Fruit fly (Drosophila melanogaster): ENCODE measurements around the gene CG8043.

CG8043 gene

dm6 chr3R:8652731-8653130, 24.0 kb upstream of the CG8043 start, which contains the start of the genes Sys1 and Dhod (continued):
- TF ChIP-seq hbn (GFP tag; IDR thresholded peaks at IDR 0.05; ENCODE audit: partially characterized antibody) (peak; percentile 84), zfh1 (GFP tag; IDR thresholded peaks at IDR 0.05) (peak; percentile 69; the same call in 2 of the 3 replicates), E2f1 (GFP tag; IDR thresholded peaks at IDR 0.05) (peak; percentile 38; the same call in 1 of the 2 replicates), klu (GFP tag; IDR thresholded peaks at IDR 0.05) (peak; percentile 40; the same call in 1 of the 2 replicates), peb (GFP tag; IDR thresholded peaks at IDR 0.05) (peak; percentile 38), CG4707 (GFP tag; optimal IDR thresholded peaks at IDR 0.05) (no peak), CG4424 (GFP tag; optimal IDR thresholded peaks at IDR 0.05) (peak; percentile 70), jumu (GFP tag; optimal IDR thresholded peaks at IDR 0.05) (peak; percentile 77), amos (GFP tag; IDR thresholded peaks at IDR 0.05; ENCODE audit: partially characterized antibody) (peak; percentile 78), Camta (GFP tag; optimal IDR thresholded peaks at IDR 0.05) (peak; percentile 28), YL-1 (GFP tag; optimal IDR thresholded peaks at IDR 0.05) (peak; percentile 60), trem (tag; optimal IDR thresholded peaks at IDR 0.05) (peak; percentile 77), CG6791 (GFP tag; IDR thresholded peaks at IDR 0.05; ENCODE audit: partially characterized antibody) (peak; percentile 72; the same call in 2 of the 3 replicates), CG15479 (GFP tag; optimal IDR thresholded peaks at IDR 0.05) (no peak), Mes4 (GFP tag; optimal IDR thresholded peaks at IDR 0.05) (no peak), CG11085 (GFP tag; IDR thresholded peaks at IDR 0.05) (0 out of 2 replicates have a peak, but pooled peaks have one; percentile 27), trh (GFP tag; optimal IDR thresholded peaks at IDR 0.05) (no peak), CG8924 (tag; optimal IDR thresholded peaks at IDR 0.05) (peak; percentile 53), CG8359 (GFP tag; optimal IDR thresholded peaks at IDR 0.05; ENCODE audit: borderline replicate concordance) (no peak), usp (GFP tag; optimal IDR thresholded peaks at IDR 0.05) (no peak), H2.0 (GFP tag; IDR thresholded peaks at IDR 0.05) (peak; percentile 56), CG4404 (GFP tag; IDR thresholded peaks at IDR 0.05) (peak; percentile 45; the same call in 1 of the 2 replicates), CG7839 (tag; optimal IDR thresholded peaks at IDR 0.05) (peak; percentile 59), az2 (GFP tag; optimal IDR thresholded peaks at IDR 0.05) (peak; percentile 53), nerfin-1 (tag; optimal IDR thresholded peaks at IDR 0.05) (peak; percentile 34), Ets65A (GFP tag) (peak; percentile 97), CG1024 (GFP tag; IDR thresholded peaks at IDR 0.05) (no peak; the same call in 1 of the 2 replicates), Lim3 (GFP tag; IDR thresholded peaks at IDR 0.05) (no peak), sd (tag; optimal IDR thresholded peaks at IDR 0.05) (peak; percentile 72), ssp (GFP tag; IDR thresholded peaks at IDR 0.05) (peak; percentile 58), CG16779 (GFP tag; IDR thresholded peaks at IDR 0.05) (no peak), tna (GFP tag; IDR thresholded peaks at IDR 0.05; ENCODE audit: partially characterized antibody) (peak; percentile 62; the same call in 1 of the 2 replicates), CG7271 (tag; optimal IDR thresholded peaks at IDR 0.05) (peak; percentile 36), p53 (GFP tag; optimal IDR thresholded peaks at IDR 0.05) (no peak), Nf-YB (GFP tag; optimal IDR thresholded peaks at IDR 0.05) (no peak), CG12391 (tag; optimal IDR thresholded peaks at IDR 0.05) (peak; percentile 75), psq (GFP tag; optimal IDR thresholded peaks at IDR 0.05) (no peak), Xrp1 (GFP tag; IDR thresholded peaks at IDR 0.05) (peak; percentile 69), vvl (GFP tag; IDR thresholded peaks at IDR 0.05) (peak; percentile 75), CG8765 (GFP tag; IDR thresholded peaks at IDR 0.05) (peak; percentile 49; the same call in 1 of the 2 replicates), luna (GFP tag; optimal IDR thresholded peaks at IDR 0.05) (no peak), Gsc (GFP tag; IDR thresholded peaks at IDR 0.05) (no peak), zen (tag; optimal IDR thresholded peaks at IDR 0.05) (peak; percentile 41), sr (GFP tag; IDR thresholded peaks at IDR 0.05) (no peak), Xbp1 (GFP tag; optimal IDR thresholded peaks at IDR 0.05) (peak; percentile 76), CG10654 (GFP tag; optimal IDR thresholded peaks at IDR 0.05) (peak; percentile 47), Elba2 (GFP tag; optimal IDR thresholded peaks at IDR 0.05) (no peak), CG15011 (GFP tag; optimal IDR thresholded peaks at IDR 0.05) (no peak), Neu2 (GFP tag; optimal IDR thresholded peaks at IDR 0.05; ENCODE audit: borderline replicate concordance) (no peak), sob (GFP tag; IDR thresholded peaks at IDR 0.05) (peak; percentile 78), tgo (GFP tag; IDR thresholded peaks at IDR 0.05) (peak; percentile 76)
